Fruit fly (Drosophila melanogaster) whole organism, embryonic: Measurements from ENCODE around the gene CG10508.

Source experiments
- Atf3 ChIP-seq: fragments of 200-800 bp; sonication (Bioruptor generic); optimal IDR thresholded peaks from 3 replicates; lab custom pipeline; 2016; ENCODE audit warnings: missing biosample characterization, missing genetic modification characterization
- Awh ChIP-seq: fragments of 200-800 bp; sonication (Bioruptor generic); IDR thresholded peaks from 2 replicates; pipeline ENCODE4, ENCODE4 v1.3.6; 2022; ENCODE audit warnings: missing biosample characterization, missing genetic modification characterization
- Bgb ChIP-seq: fragments of 200-800 bp; sonication (Bioruptor generic); IDR thresholded peaks from 2 replicates; pipeline ENCODE4 v1.3.6; 2022; ENCODE audit warnings: missing biosample characterization, missing genetic modification characterization; ENCODE audit not compliant: partially characterized antibody
- CG10543 ChIP-seq: fragments of 200-800 bp; sonication (Bioruptor generic); optimal IDR thresholded peaks from 3 replicates; lab custom pipeline; 2017; ENCODE audit warnings: missing biosample characterization, mild to moderate bottlenecking, missing genetic modification characterization, moderate library complexity
- CG15073 ChIP-seq: fragments of 200-800 bp; sonication (Bioruptor generic); optimal IDR thresholded peaks from 2 replicates; lab custom pipeline; 2016; ENCODE audit warnings: missing biosample characterization, missing genetic modification characterization
- CG16815 ChIP-seq: fragments of 200-800 bp; sonication (Bioruptor generic); optimal IDR thresholded peaks from 3 replicates; lab custom pipeline; 2017; ENCODE audit warnings: missing biosample characterization, mild to moderate bottlenecking, missing genetic modification characterization
- CG17361 ChIP-seq: fragments of 200-800 bp; sonication (Bioruptor generic); IDR thresholded peaks from 3 replicates; pipeline ENCODE4 v1.3.6; 2022; ENCODE audit warnings: missing biosample characterization, missing genetic modification characterization
- CG18599 ChIP-seq: fragments of 200-800 bp; sonication (Bioruptor generic); optimal IDR thresholded peaks from 3 replicates; lab custom pipeline; 2017; ENCODE audit warnings: missing biosample characterization, missing genetic modification characterization, mild to moderate bottlenecking, moderate library complexity, missing genetic modification reagents
- CG2120 ChIP-seq: fragments of 200-800 bp; sonication (Bioruptor generic); optimal IDR thresholded peaks from 3 replicates; lab custom pipeline; 2016; ENCODE audit warnings: missing biosample characterization, missing genetic modification characterization
- CG2129 ChIP-seq: fragments of 200-800 bp; sonication (Bioruptor generic); IDR thresholded peaks from 2 replicates; pipeline ENCODE4 v1.3.6; 2022; ENCODE audit warnings: missing biosample characterization, missing genetic modification characterization; ENCODE audit not compliant: partially characterized antibody
- CG3163 ChIP-seq: fragments of 200-800 bp; sonication (Bioruptor generic); optimal IDR thresholded peaks from 3 replicates; lab custom pipeline; 2016; ENCODE audit warnings: missing biosample characterization, missing genetic modification characterization
- CG3847 ChIP-seq: fragments of 200-800 bp; sonication (Bioruptor generic); IDR thresholded peaks from 2 replicates; pipeline ENCODE4 v1.3.6; 2022; ENCODE audit warnings: missing biosample characterization, missing genetic modification characterization
- CG3995 ChIP-seq: fragments of 200-800 bp; sonication (Bioruptor generic); optimal IDR thresholded peaks from 3 replicates; lab custom pipeline; 2016; ENCODE audit warnings: missing biosample characterization, missing genetic modification characterization
- CG5953 ChIP-seq: fragments of 200-800 bp; sonication (Bioruptor generic); IDR thresholded peaks from 2 replicates; pipeline ENCODE4 v1.3.6; 2022; ENCODE audit warnings: missing biosample characterization, missing genetic modification characterization
- CG6272 ChIP-seq: fragments of 200-800 bp; sonication (Bioruptor generic); IDR thresholded peaks from 2 replicates; pipeline ENCODE4 v1.3.6; 2022; ENCODE audit warnings: missing biosample characterization, missing genetic modification characterization
- CG6765 ChIP-seq: fragments of 200-800 bp; sonication (Bioruptor generic); optimal IDR thresholded peaks from 3 replicates; lab custom pipeline; 2017; ENCODE audit warnings: missing biosample characterization, mild to moderate bottlenecking, missing genetic modification characterization
- CG8478 ChIP-seq: fragments of >200 bp; optimal IDR thresholded peaks from 2 replicates; lab custom pipeline; 2018
- CoRest ChIP-seq: fragments of 200-800 bp; sonication (Bioruptor generic); optimal IDR thresholded peaks from 3 replicates; lab custom pipeline; 2018; ENCODE audit warnings: missing biosample characterization, mild to moderate bottlenecking, missing genetic modification characterization, moderate library complexity
- D19B ChIP-seq: fragments of 200-800 bp; sonication (Bioruptor generic); optimal IDR thresholded peaks from 2 replicates; lab custom pipeline; 2017; ENCODE audit warnings: missing biosample characterization, mild to moderate bottlenecking, missing genetic modification characterization
- Deaf1 ChIP-seq: fragments of 200-800 bp; optimal IDR thresholded peaks from 3 replicates; lab custom pipeline; 2019; ENCODE audit warnings: missing biosample characterization, mild to moderate bottlenecking, missing genetic modification characterization, moderate library complexity
- Hey ChIP-seq: fragments of 200-800 bp; sonication (Bioruptor generic); optimal IDR thresholded peaks from 3 replicates; lab custom pipeline; 2018; ENCODE audit warnings: missing biosample characterization, mild to moderate bottlenecking, missing genetic modification characterization
- Hr51 ChIP-seq, 2 experiments: fragments of 200-800 bp; sonication (Bioruptor generic); optimal IDR thresholded peaks; 2 replicates in 1 of 2; 3 replicates in 1 of 2; lab custom pipeline; 2016 to 2018; ENCODE audit warnings: missing biosample characterization in 2 of 2, missing genetic modification characterization in 2 of 2, mild to moderate bottlenecking in 1 of 2, moderate library complexity in 1 of 2
- Lhr ChIP-seq: fragments of 200-800 bp; sonication (Bioruptor generic); optimal IDR thresholded peaks from 3 replicates; lab custom pipeline; 2017; ENCODE audit warnings: mild to moderate bottlenecking, missing biosample characterization, missing genetic modification reagents, missing genetic modification characterization
- NC2α ChIP-seq: fragments of 200-800 bp; sonication (Bioruptor generic); optimal IDR thresholded peaks from 2 replicates; lab custom pipeline; 2016; ENCODE audit warnings: missing biosample characterization, missing genetic modification characterization
- Rfx ChIP-seq: fragments of 200-800 bp; sonication (Bioruptor generic); IDR thresholded peaks from 2 replicates; pipeline ENCODE4 v1.3.6; 2022; ENCODE audit warnings: missing biosample characterization, missing genetic modification characterization
- Stat92E ChIP-seq, 3 experiments: fragments of >200 bp in 2 of 3; fragments of 200-800 bp in 1 of 3; sonication (Bioruptor generic) in 1 of 3; optimal IDR thresholded peaks; 2 replicates each; lab custom pipeline; 2017 to 2019; ENCODE audit warnings: missing biosample characterization in 3 of 3, missing genetic modification characterization in 3 of 3, mild to moderate bottlenecking in 1 of 3, moderate library complexity in 1 of 3
- TFAM ChIP-seq: fragments of 200-800 bp; sonication (Bioruptor generic); optimal IDR thresholded peaks from 2 replicates; lab custom pipeline; 2017; ENCODE audit warnings: missing biosample characterization, missing genetic modification characterization, inconsistent platforms
- abd-A ChIP-seq: fragments of 200-800 bp; sonication (Bioruptor generic); optimal IDR thresholded peaks from 3 replicates; lab custom pipeline; 2019; ENCODE audit warnings: missing biosample characterization, mild to moderate bottlenecking, missing genetic modification characterization, moderate library complexity
- ap ChIP-seq: fragments of 200-800 bp; sonication (Bioruptor generic); IDR thresholded peaks from 2 replicates; pipeline ENCODE4 v1.3.6; 2022; ENCODE audit warnings: missing biosample characterization, missing genetic modification characterization
- ase ChIP-seq: fragments of 200-800 bp; sonication (Bioruptor generic); IDR thresholded peaks from 3 replicates; pipeline ENCODE4 v1.3.6; 2022; ENCODE audit warnings: missing biosample characterization, missing genetic modification characterization
- az2 ChIP-seq: fragments of 200-800 bp; sonication (Bioruptor generic); optimal IDR thresholded peaks from 3 replicates; lab custom pipeline; 2016; ENCODE audit warnings: missing biosample characterization, missing genetic modification characterization
- br ChIP-seq: fragments of >200 bp; optimal IDR thresholded peaks from 2 replicates; lab custom pipeline; 2017
- cg ChIP-seq: fragments of 200-800 bp; sonication (Bioruptor generic); optimal IDR thresholded peaks from 3 replicates; lab custom pipeline; 2019; ENCODE audit warnings: missing biosample characterization, mild to moderate bottlenecking, missing genetic modification characterization, moderate library complexity
- dimm ChIP-seq: fragments of 200-800 bp; sonication (Bioruptor generic); IDR thresholded peaks from 2 replicates; pipeline ENCODE4 v1.3.6; 2022; ENCODE audit warnings: missing biosample characterization, missing genetic modification characterization
- dmrt99B ChIP-seq: fragments of 200-800 bp; sonication (Bioruptor generic); optimal IDR thresholded peaks from 2 replicates; lab custom pipeline; 2018; ENCODE audit warnings: missing biosample characterization, mild to moderate bottlenecking, missing genetic modification characterization, moderate library complexity
- eyg ChIP-seq: fragments of 200-800 bp; sonication (Bioruptor generic); optimal IDR thresholded peaks from 3 replicates; lab custom pipeline; 2016; ENCODE audit warnings: missing biosample characterization, missing genetic modification characterization
- fu2 ChIP-seq: fragments of 200-800 bp; sonication (Bioruptor generic); optimal IDR thresholded peaks from 2 replicates; lab custom pipeline; 2016; ENCODE audit warnings: missing biosample characterization, missing genetic modification characterization
- gem ChIP-seq: fragments of 200-800 bp; sonication (Bioruptor generic); optimal IDR thresholded peaks from 2 replicates; lab custom pipeline; 2019; ENCODE audit warnings: missing biosample characterization, mild to moderate bottlenecking, missing genetic modification characterization, moderate library complexity
- gfzf ChIP-seq: fragments of 200-800 bp; sonication (Bioruptor generic); optimal IDR thresholded peaks from 2 replicates; lab custom pipeline; 2016; ENCODE audit warnings: missing biosample characterization, mild to moderate bottlenecking, missing genetic modification characterization, moderate library complexity
- gro ChIP-seq: fragments of 200-800 bp; sonication (Bioruptor generic); optimal IDR thresholded peaks from 2 replicates; lab custom pipeline; 2016; ENCODE audit warnings: missing biosample characterization, missing genetic modification characterization
- knrl ChIP-seq: fragments of 200-800 bp; sonication (Bioruptor generic); IDR thresholded peaks from 3 replicates; pipeline ENCODE4 v1.3.6; 2022; ENCODE audit warnings: missing biosample characterization, missing genetic modification characterization; ENCODE audit not compliant: partially characterized antibody
- p53 ChIP-seq: fragments of 200-800 bp; sonication (Bioruptor generic); optimal IDR thresholded peaks from 2 replicates; lab custom pipeline; 2016; ENCODE audit warnings: missing biosample characterization, missing genetic modification characterization
- pros ChIP-seq: fragments of 200-800 bp; sonication (Bioruptor generic); optimal IDR thresholded peaks from 3 replicates; lab custom pipeline; 2019; ENCODE audit warnings: missing biosample characterization, mild to moderate bottlenecking, missing genetic modification characterization, moderate library complexity
- psq ChIP-seq: fragments of 200-800 bp; sonication (Bioruptor generic); optimal IDR thresholded peaks from 2 replicates; lab custom pipeline; 2017; ENCODE audit warnings: missing biosample characterization, missing genetic modification characterization
- pzg ChIP-seq: fragments of 200-800 bp; sonication (Bioruptor generic); optimal IDR thresholded peaks from 3 replicates; lab custom pipeline; 2018; ENCODE audit warnings: missing biosample characterization, mild to moderate bottlenecking, missing genetic modification characterization, moderate library complexity
- run ChIP-seq: fragments of 200-800 bp; sonication (Bioruptor generic); optimal IDR thresholded peaks from 3 replicates; lab custom pipeline; 2018; ENCODE audit warnings: missing biosample characterization, mild to moderate bottlenecking, missing genetic modification characterization
- scrt ChIP-seq: fragments of 200-800 bp; sonication (Bioruptor generic); optimal IDR thresholded peaks from 2 replicates; lab custom pipeline; 2018; ENCODE audit warnings: missing biosample characterization, mild to moderate bottlenecking, missing genetic modification characterization, moderate library complexity
- ttk ChIP-seq: fragments of 200-800 bp; sonication (Bioruptor generic); IDR thresholded peaks from 2 replicates; pipeline ENCODE4 v2.1.2; 2022; ENCODE audit warnings: missing biosample characterization, missing genetic modification characterization
- yki ChIP-seq: fragments of >200 bp; optimal IDR thresholded peaks from 3 replicates; lab custom pipeline; 2018

Gene CG10508

dm6 chr3L:21209921-21210532, at the start of gene CG10508, which contains the start of gene CG10510 (continued):
- peak; percentile 13 for TF ChIP-seq CG6765
- peak; percentile 37 for TF ChIP-seq scrt
- TF ChIP-seq Rfx (GFP tag; lab: Robert Waterston, UW), result peak; percentile 35; the same call in 1 of the 2 replicates
- TF ChIP-seq pros (GFP tag; lab: Kevin White, UChicago), result peak; percentile 4
- no peak for TF ChIP-seq ttk (GFP tag; lab: Robert Waterston, UW)
- TF ChIP-seq cg (GFP tag; lab: Kevin White, UChicago), result peak; percentile 34
- no peak for TF ChIP-seq dimm (GFP tag; lab: Robert Waterston, UW)
- TF ChIP-seq Bgb (GFP tag; lab: Robert Waterston, UW), result peak; percentile 30; the same call in 1 of the 2 replicates
- TF ChIP-seq CG18599 (GFP tag; lab: Kevin White, UChicago), result peak; percentile 48
- TF ChIP-seq CG5953, result no peak
- TF ChIP-seq Hey (tag; lab: Kevin White, UChicago), result no peak
- TF ChIP-seq pzg (GFP tag; lab: Kevin White, UChicago), result peak; percentile 36

dm6 chr3L:21171905-21172304, 38.1 kb upstream of the CG10508 start, which contains the start of gene Ac78C:
Gene Ac78C, minus strand, starts transcription at chr3L:21171930.
- peak; percentile 84 for TF ChIP-seq dmrt99B (tag; lab: Kevin White, UChicago)
- TF ChIP-seq CG3163 (GFP tag; lab: Kevin White, UChicago), result peak; percentile 67
- TF ChIP-seq Atf3 (GFP tag; lab: Kevin White, UChicago), result peak; percentile 71
- peak; percentile 80 for TF ChIP-seq D19B
- TF ChIP-seq pzg (GFP tag; lab: Kevin White, UChicago), result peak; percentile 27
- TF ChIP-seq CG10543 (GFP tag; lab: Kevin White, UChicago), result peak; percentile 96
- peak; percentile 18 for TF ChIP-seq psq (GFP tag; lab: Kevin White, UChicago)
- no peak for TF ChIP-seq CG8478
- TF ChIP-seq CG6272 (GFP tag; lab: Robert Waterston, UW), result peak; percentile 73
- TF ChIP-seq CG2120 (GFP tag; lab: Kevin White, UChicago), result peak; percentile 95
- peak; percentile 66 for TF ChIP-seq az2 (GFP tag; lab: Kevin White, UChicago)
- no peak for TF ChIP-seq gfzf (GFP tag; lab: Kevin White, UChicago)
- peak; percentile 92 for TF ChIP-seq eyg
- TF ChIP-seq gro (GFP tag; lab: Kevin White, UChicago), result peak; percentile 96
- TF ChIP-seq Hr51 (GFP tag; optimal IDR thresholded peaks at IDR 0.05; lab: Kevin White, UChicago), result peak; percentile 73 to 82
- TF ChIP-seq CG15073 (GFP tag; lab: Kevin White, UChicago), result no peak
- TF ChIP-seq CG2129, result no peak
- peak; percentile 78 for TF ChIP-seq CoRest (tag; lab: Kevin White, UChicago)
- peak; percentile 90 for TF ChIP-seq p53 (GFP tag; lab: Kevin White, UChicago)
- peak; percentile 75; the same call in 2 of the 3 replicates for TF ChIP-seq ase (GFP tag; lab: Robert Waterston, UW)
- TF ChIP-seq run, result peak; percentile 72
- peak; percentile 75 for TF ChIP-seq CG3995
- TF ChIP-seq abd-A, result peak; percentile 88
- peak; percentile 9 for TF ChIP-seq Lhr (GFP tag; lab: Kevin White, UChicago)
- TF ChIP-seq NC2α (GFP tag; lab: Kevin White, UChicago), result peak; percentile 30
- TF ChIP-seq knrl (GFP tag; lab: Robert Waterston, UW), result peak; percentile 66
- no peak for TF ChIP-seq yki (lab: Kevin White, UChicago)
- peak; percentile 58 for TF ChIP-seq CG16815
- peak; percentile 4 for TF ChIP-seq TFAM (GFP tag; lab: Kevin White, UChicago)
- TF ChIP-seq Awh (GFP tag; lab: Robert Waterston, UW), result peak; percentile 84
- peak; percentile 64 for TF ChIP-seq ap (GFP tag; lab: Robert Waterston, UW)
- TF ChIP-seq br (lab: Kevin White, UChicago), result no peak
- TF ChIP-seq CG17361, result peak; percentile 57; the same call in 1 of the 3 replicates
- TF ChIP-seq gem, result peak; percentile 83
- peak; percentile 88 for TF ChIP-seq CG3847 (GFP tag; lab: Robert Waterston, UW)
- peak; percentile 96 for TF ChIP-seq Deaf1 (tag; lab: Kevin White, UChicago)
- TF ChIP-seq fu2, result peak; percentile 77
- TF ChIP-seq Stat92E (GFP tag; optimal IDR thresholded peaks at IDR 0.05; lab: Kevin White, UChicago), result no peak
